Worm (Caenorhabditis elegans) whole organism, early embryonic: ENCODE data around the gene flor-1.

Source experiments
- B0310.2 ChIP-seq: sonication (generic microtip); optimal IDR thresholded peaks from 2 replicates; lab custom pipeline; 2016; ENCODE audit warnings: mild to moderate bottlenecking, missing genetic modification characterization, missing compliant biosample characterization
- aly-1 ChIP-seq: sonication (generic microtip); optimal IDR thresholded peaks from 2 replicates; lab custom pipeline; 2016; ENCODE audit warnings: missing genetic modification characterization, missing compliant biosample characterization
- ama-1 ChIP-seq: fragments of 150-350 bp; optimal IDR thresholded peaks from 2 replicates; lab custom pipeline; 2014
- ceh-13 ChIP-seq: fragments of 200-800 bp; sonication (Bioruptor generic); optimal IDR thresholded peaks from 2 replicates; lab custom pipeline; 2018; ENCODE audit warnings: mild to moderate bottlenecking, missing genetic modification characterization, missing compliant biosample characterization
- ets-7 ChIP-seq: sonication (generic microtip); optimal IDR thresholded peaks from 2 replicates; lab custom pipeline; 2016; ENCODE audit warnings: missing genotype, missing genetic modification characterization, missing compliant biosample characterization
- flt-1 ChIP-seq: fragments of 200-800 bp; sonication (Bioruptor generic); IDR thresholded peaks from 2 replicates; pipeline ENCODE4 v1.3.6; 2022; ENCODE audit warnings: missing genetic modification characterization, missing compliant biosample characterization
- hmbx-1 ChIP-seq: sonication (generic microtip); optimal IDR thresholded peaks from 2 replicates; lab custom pipeline; 2016; ENCODE audit warnings: mild to moderate bottlenecking, missing genetic modification characterization, missing compliant biosample characterization
- hmg-4 ChIP-seq: fragments of 200-800 bp; sonication (Bioruptor generic); optimal IDR thresholded peaks from 2 replicates; lab custom pipeline; 2018; ENCODE audit warnings: mild to moderate bottlenecking, missing genetic modification characterization, missing compliant biosample characterization
- hnd-1 ChIP-seq: sonication (generic microtip); optimal IDR thresholded peaks from 2 replicates; lab custom pipeline; 2016; ENCODE audit warnings: missing genetic modification characterization, missing compliant biosample characterization
- pes-1 ChIP-seq: fragments of 200-800 bp; sonication (Bioruptor generic); IDR thresholded peaks from 2 replicates; pipeline ENCODE4 v1.3.6; 2022; ENCODE audit warnings: missing genetic modification reagents, missing genetic modification characterization, missing compliant biosample characterization
- scrt-1 ChIP-seq: fragments of 200-800 bp; sonication (Bioruptor generic); IDR thresholded peaks from 2 replicates; pipeline ENCODE4 v1.3.6; 2022; ENCODE audit warnings: missing genetic modification characterization, missing compliant biosample characterization
- sea-1 ChIP-seq: fragments of 200-800 bp; sonication (Bioruptor generic); conservative IDR thresholded peaks from 2 replicates; pipeline ENCODE4 v1.3.6; 2022; ENCODE audit warnings: missing genetic modification characterization, missing compliant biosample characterization
- tbx-11 ChIP-seq: fragments of 200-800 bp; sonication (Bioruptor generic); IDR thresholded peaks from 2 replicates; pipeline ENCODE4 v1.3.6; 2022; ENCODE audit warnings: missing genetic modification characterization, missing compliant biosample characterization
- tbx-37 ChIP-seq: fragments of 200-800 bp; sonication (Bioruptor generic); conservative IDR thresholded peaks from 2 replicates; pipeline ENCODE4 v1.3.6; 2022; ENCODE audit warnings: missing genetic modification reagents, missing genetic modification characterization, missing compliant biosample characterization

ce11 chrV:15088613-15089012 lies 30.8 kb downstream of the flor-1 start, which contains the start of gene C01G10.18:
- no peak for TF ChIP-seq ama-1 (lab: Kevin White, UChicago)
- TF ChIP-seq tbx-11, result no peak
- no peak for TF ChIP-seq flt-1
- TF ChIP-seq hmg-4 (GFP tag; lab: Kevin White, UChicago), result no peak
- TF ChIP-seq hnd-1 (tag; lab: Kevin White, UChicago), result no peak
- no peak for TF ChIP-seq ets-7 (tag; lab: Kevin White, UChicago)
- no peak for TF ChIP-seq B0310.2 (tag; lab: Kevin White, UChicago)
- TF ChIP-seq sea-1 (GFP tag; lab: Robert Waterston, UW), result no peak
- no peak for TF ChIP-seq scrt-1 (GFP tag; lab: Robert Waterston, UW)
- no peak for TF ChIP-seq ceh-13
- no peak for TF ChIP-seq aly-1 (tag; lab: Kevin White, UChicago)
- no peak for TF ChIP-seq hmbx-1 (tag; lab: Kevin White, UChicago)
- TF ChIP-seq pes-1 (GFP tag; lab: Robert Waterston, UW), result no peak
- no peak for TF ChIP-seq tbx-37 (GFP tag; lab: Robert Waterston, UW)
